Fruit fly (Drosophila melanogaster): ENCODE measurements around the gene FucT6.

FucT6 gene

dm6 chrX:11658181-11658842, 51.4 kb downstream of the FucT6 start (continued):
- TF ChIP-seq Eip74EF (GFP tag; optimal IDR thresholded peaks at IDR 0.05), result no peak
- TF ChIP-seq Fer1 (GFP tag; optimal IDR thresholded peaks at IDR 0.05), result no peak
- TF ChIP-seq CG11695 (GFP tag; IDR thresholded peaks at IDR 0.05), result no peak
- TF ChIP-seq CG13894 (tag; optimal IDR thresholded peaks at IDR 0.05), result no peak
- no peak for TF ChIP-seq dimm (GFP tag; IDR thresholded peaks at IDR 0.05)
- no peak for TF ChIP-seq hth (optimal IDR thresholded peaks at IDR 0.05)
- 0 out of 2 replicates have a peak, but pooled peaks have one; percentile 10 for TF ChIP-seq Rx (GFP tag; IDR thresholded peaks at IDR 0.05)
- TF ChIP-seq Doc3 (GFP tag; IDR thresholded peaks at IDR 0.05; ENCODE audit: partially characterized antibody), result no peak
- TF ChIP-seq CG14050 (GFP tag; IDR thresholded peaks at IDR 0.05), result no peak
- no peak for TF ChIP-seq CG13624 (GFP tag; optimal IDR thresholded peaks at IDR 0.05)
- no peak for TF ChIP-seq bcd (GFP tag; optimal IDR thresholded peaks at IDR 0.05)
- TF ChIP-seq Ets65A (GFP tag), result no peak
- TF ChIP-seq ac (GFP tag; optimal IDR thresholded peaks at IDR 0.05), result no peak
- TF ChIP-seq ttk (GFP tag; IDR thresholded peaks at IDR 0.05), result no peak
- TF ChIP-seq otp (GFP tag; IDR thresholded peaks at IDR 0.05), result no peak
- TF ChIP-seq usp (GFP tag; optimal IDR thresholded peaks at IDR 0.05), result no peak
- TF ChIP-seq CG11247 (GFP tag; IDR thresholded peaks at IDR 0.05), result no peak
- no peak for TF ChIP-seq CG18764 (GFP tag; optimal IDR thresholded peaks at IDR 0.05)
- TF ChIP-seq HmgZ (tag; optimal IDR thresholded peaks at IDR 0.05), result no peak
- no peak for TF ChIP-seq Hey (tag; optimal IDR thresholded peaks at IDR 0.05)
- no peak for TF ChIP-seq CG4282 (GFP tag; optimal IDR thresholded peaks at IDR 0.05)
- TF ChIP-seq YL-1 (GFP tag; optimal IDR thresholded peaks at IDR 0.05), result no peak
- TF ChIP-seq CG5180 (GFP tag; optimal IDR thresholded peaks at IDR 0.05), result no peak
- peak; percentile 45 for TF ChIP-seq Oli (tag; optimal IDR thresholded peaks at IDR 0.05)
- no peak for TF ChIP-seq ftz-f1 (GFP tag; optimal IDR thresholded peaks at IDR 0.05)
- no peak for TF ChIP-seq CG7556 (GFP tag; optimal IDR thresholded peaks at IDR 0.05)
- TF ChIP-seq vvl (GFP tag; IDR thresholded peaks at IDR 0.05), result no peak
- no peak for TF ChIP-seq CG9932 (GFP tag; IDR thresholded peaks at IDR 0.05)
- TF ChIP-seq Myb (GFP tag; optimal IDR thresholded peaks at IDR 0.05), result no peak
- TF ChIP-seq CG6654 (GFP tag; optimal IDR thresholded peaks at IDR 0.05), result no peak
- TF ChIP-seq psq (GFP tag; optimal IDR thresholded peaks at IDR 0.05), result no peak
- TF ChIP-seq CG12104 (GFP tag; optimal IDR thresholded peaks at IDR 0.05), result no peak
- TF ChIP-seq CG15011 (GFP tag; optimal IDR thresholded peaks at IDR 0.05), result no peak
- no peak for TF ChIP-seq ham (GFP tag; IDR thresholded peaks at IDR 0.05)
- TF ChIP-seq Mes4 (GFP tag; optimal IDR thresholded peaks at IDR 0.05), result no peak
- no peak for TF ChIP-seq CG3995 (GFP tag; optimal IDR thresholded peaks at IDR 0.05)
- TF ChIP-seq Med (GFP tag), result no peak
- peak; percentile 25 for TF ChIP-seq CoRest (tag; optimal IDR thresholded peaks at IDR 0.05)
- no peak for TF ChIP-seq Gug (GFP tag; IDR thresholded peaks at IDR 0.05)
- TF ChIP-seq CG32767 (GFP tag; IDR thresholded peaks at IDR 0.05), result no peak
- no peak for TF ChIP-seq CG12236 (GFP tag; optimal IDR thresholded peaks at IDR 0.05)
- TF ChIP-seq sens (GFP tag), result no peak
- no peak for TF ChIP-seq gsb (GFP tag; IDR thresholded peaks at IDR 0.05)
- TF ChIP-seq Aef1 (GFP tag; IDR thresholded peaks at IDR 0.05), result no peak
- TF ChIP-seq MESR4 (GFP tag; optimal IDR thresholded peaks at IDR 0.05), result no peak
- TF ChIP-seq pfk (GFP tag; optimal IDR thresholded peaks at IDR 0.05), result no peak
- TF ChIP-seq sna (GFP tag; IDR thresholded peaks at IDR 0.05; ENCODE audit: partially characterized antibody), result no peak
- TF ChIP-seq CG2129 (GFP tag; IDR thresholded peaks at IDR 0.05; ENCODE audit: partially characterized antibody), result no peak
- no peak for TF ChIP-seq pho (GFP tag; optimal IDR thresholded peaks at IDR 0.05)
- no peak for TF ChIP-seq so (GFP tag; IDR thresholded peaks at IDR 0.05)
- TF ChIP-seq CG10431 (GFP tag; optimal IDR thresholded peaks at IDR 0.05), result no peak
- TF ChIP-seq Ssrp (tag; optimal IDR thresholded peaks at IDR 0.05), result peak; percentile 43

Measured in whole organism, embryonic.